Worm (Caenorhabditis elegans) whole organism, L4 larva: ENCODE data around the gene Y20C6A.4.
A peak's percentile ranks its signal among the peaks of the same experiment; 100 is the strongest.

Experiments used
- D1046.2 ChIP-seq: fragments of 200-800 bp; sonication (Bioruptor generic); IDR thresholded peaks from 2 replicates; pipeline ENCODE4 v1.3.6; 2022; ENCODE audit warnings: missing genetic modification characterization, missing compliant biosample characterization
- ZK546.5 ChIP-seq, 2 experiments: sonication (generic microtip); optimal IDR thresholded peaks; 2 replicates each; lab custom pipeline; 2017; ENCODE audit warnings: missing biosample characterization in 2 of 2, missing genetic modification characterization in 2 of 2
- aha-1 ChIP-seq: fragments of 150-350 bp; peaks from one replicate; lab custom pipeline; 2014; ENCODE audit warnings: missing biosample characterization, missing genetic modification characterization
- ctbp-1 ChIP-seq: fragments of 200-800 bp; sonication (Bioruptor generic); IDR thresholded peaks from 2 replicates; pipeline ENCODE4 v1.3.6; 2022; ENCODE audit warnings: missing genetic modification reagents, missing genetic modification characterization, missing compliant biosample characterization
- daf-16 ChIP-seq, 3 experiments: sonication (generic microtip); optimal IDR thresholded peaks; 2 replicates each; lab custom pipeline; 2016 to 2017; ENCODE audit warnings: missing genetic modification characterization in 3 of 3, missing genetic modification reagents in 3 of 3, mild to moderate bottlenecking in 2 of 3, missing compliant biosample characterization in 2 of 3, missing biosample characterization in 1 of 3, moderate library complexity in 1 of 3
- daf-19 ChIP-seq: fragments of 200-800 bp; sonication (Bioruptor generic); conservative IDR thresholded peaks from 2 replicates; pipeline ENCODE4 v1.3.6; 2022; ENCODE audit warnings: missing genetic modification characterization, missing compliant biosample characterization
- daf-8 ChIP-seq: fragments of 200-800 bp; sonication (Bioruptor generic); IDR thresholded peaks from 2 replicates; pipeline ENCODE4 v1.3.6; 2022; ENCODE audit warnings: missing genetic modification characterization, missing compliant biosample characterization
- dmd-6 ChIP-seq: fragments of 200-800 bp; sonication (Bioruptor generic); IDR thresholded peaks from 2 replicates; pipeline ENCODE4 v1.3.6; 2022; ENCODE audit warnings: missing genetic modification reagents, missing genetic modification characterization, missing compliant biosample characterization
- dmd-8 ChIP-seq: fragments of 200-800 bp; sonication (Bioruptor generic); IDR thresholded peaks from 2 replicates; pipeline ENCODE4 v1.3.6; 2022; ENCODE audit warnings: missing genetic modification characterization, missing compliant biosample characterization
- duxl-1 ChIP-seq: sonication (generic microtip); optimal IDR thresholded peaks from 2 replicates; lab custom pipeline; 2016; ENCODE audit warnings: mild to moderate bottlenecking, missing genetic modification characterization, moderate library complexity, missing compliant biosample characterization; ENCODE audit not compliant: poor library complexity
- dve-1 ChIP-seq: sonication (generic microtip); optimal IDR thresholded peaks from 2 replicates; lab custom pipeline; 2017; ENCODE audit warnings: antibody characterized with exemption, mild to moderate bottlenecking, missing genetic modification characterization, missing compliant biosample characterization; ENCODE audit not compliant: insufficient read depth
- hif-1 ChIP-seq, 2 experiments: sonication (generic microtip); optimal IDR thresholded peaks; 2 replicates each; lab custom pipeline; 2016 to 2017; ENCODE audit warnings: missing compliant biosample characterization in 2 of 2, missing genetic modification characterization in 2 of 2, missing genetic modification reagents in 2 of 2, missing genotype in 2 of 2, mild to moderate bottlenecking in 1 of 2
- hlh-11 ChIP-seq: fragments of 200-800 bp; sonication (Bioruptor generic); optimal IDR thresholded peaks from 2 replicates; lab custom pipeline; 2018; ENCODE audit warnings: mild to moderate bottlenecking, missing genetic modification characterization, missing compliant biosample characterization
- madf-9 ChIP-seq: fragments of 200-800 bp; sonication (Bioruptor generic); conservative IDR thresholded peaks from 2 replicates; pipeline ENCODE4 v1.3.6; 2022; ENCODE audit warnings: missing genetic modification reagents, missing genetic modification characterization, missing compliant biosample characterization
- mep-1 ChIP-seq: fragments of 150-350 bp; sonication (generic microtip); optimal IDR thresholded peaks from 3 replicates; lab custom pipeline; 2014; ENCODE audit warnings: missing biosample characterization, missing genetic modification characterization
- nhr-11 ChIP-seq: fragments of 150-350 bp; optimal IDR thresholded peaks from 2 replicates; lab custom pipeline; 2014; ENCODE audit warnings: missing biosample characterization, missing genetic modification characterization
- nhr-28 ChIP-seq: fragments of 150-350 bp; optimal IDR thresholded peaks from 2 replicates; lab custom pipeline; 2014; ENCODE audit warnings: missing biosample characterization, missing genetic modification characterization
- nhr-48 ChIP-seq: sonication (generic microtip); optimal IDR thresholded peaks from 2 replicates; lab custom pipeline; 2016; ENCODE audit warnings: mild to moderate bottlenecking, missing genetic modification characterization, missing compliant biosample characterization
- nhr-77 ChIP-seq: fragments of 150-350 bp; optimal IDR thresholded peaks from 2 replicates; lab custom pipeline; 2014; ENCODE audit warnings: missing biosample characterization, missing genetic modification characterization
- php-3 ChIP-seq: fragments of 200-800 bp; sonication (Bioruptor generic); IDR thresholded peaks from 2 replicates; pipeline ENCODE4 v1.3.6; 2022; ENCODE audit warnings: missing genetic modification reagents, missing genetic modification characterization, missing compliant biosample characterization
- pqm-1 ChIP-seq: sonication (generic microtip); optimal IDR thresholded peaks from 2 replicates; lab custom pipeline; 2017; ENCODE audit warnings: missing biosample characterization, missing genetic modification characterization
- saeg-2 ChIP-seq: fragments of 200-800 bp; sonication (Bioruptor generic); IDR thresholded peaks from 2 replicates; pipeline ENCODE4 v1.3.6; 2022; ENCODE audit warnings: missing genetic modification reagents, missing genetic modification characterization, missing compliant biosample characterization
- sdz-12 ChIP-seq: fragments of 200-800 bp; sonication (Bioruptor generic); optimal IDR thresholded peaks from 2 replicates; lab custom pipeline; 2018; ENCODE audit warnings: mild to moderate bottlenecking, missing genetic modification characterization, missing compliant biosample characterization
- set-16 ChIP-seq: fragments of 200-800 bp; sonication (Bioruptor generic); IDR thresholded peaks from 2 replicates; pipeline ENCODE4 v1.3.6; 2022; ENCODE audit warnings: missing genetic modification reagents, missing genetic modification characterization, missing compliant biosample characterization
- spr-1 ChIP-seq: sonication (generic microtip); optimal IDR thresholded peaks from 2 replicates; lab custom pipeline; 2016; ENCODE audit warnings: mild to moderate bottlenecking, missing genetic modification characterization, missing compliant biosample characterization
- tag-97 ChIP-seq: fragments of 200-800 bp; sonication (Bioruptor generic); IDR thresholded peaks from 2 replicates; pipeline ENCODE4 v1.3.6; 2022; ENCODE audit warnings: missing genetic modification characterization, missing compliant biosample characterization
- unc-130 ChIP-seq: sonication (generic microtip); optimal IDR thresholded peaks from 2 replicates; lab custom pipeline; 2016; ENCODE audit warnings: missing genetic modification reagents, missing genetic modification characterization, missing compliant biosample characterization
- unc-62 ChIP-seq, 3 experiments: fragments of 150-350 bp in 1 of 3; sonication (generic microtip); optimal IDR thresholded peaks in 2 of 3; peaks in 1 of 3; 1 replicate in 1 of 3; 2 replicates in 2 of 3; lab custom pipeline; 2014 to 2017; ENCODE audit warnings: missing biosample characterization in 3 of 3, missing genetic modification characterization in 3 of 3, missing genetic modification reagents in 3 of 3, missing genotype in 1 of 3
- zfp-2 ChIP-seq: sonication (generic microtip); optimal IDR thresholded peaks from 2 replicates; lab custom pipeline; 2016; ENCODE audit warnings: mild to moderate bottlenecking, missing genetic modification characterization, missing compliant biosample characterization
- zip-11 ChIP-seq: fragments of 200-800 bp; sonication (Bioruptor generic); IDR thresholded peaks from 2 replicates; pipeline ENCODE4 v1.3.6; 2022; ENCODE audit warnings: missing genetic modification characterization, missing compliant biosample characterization

The Y20C6A.4 gene

DNA sequence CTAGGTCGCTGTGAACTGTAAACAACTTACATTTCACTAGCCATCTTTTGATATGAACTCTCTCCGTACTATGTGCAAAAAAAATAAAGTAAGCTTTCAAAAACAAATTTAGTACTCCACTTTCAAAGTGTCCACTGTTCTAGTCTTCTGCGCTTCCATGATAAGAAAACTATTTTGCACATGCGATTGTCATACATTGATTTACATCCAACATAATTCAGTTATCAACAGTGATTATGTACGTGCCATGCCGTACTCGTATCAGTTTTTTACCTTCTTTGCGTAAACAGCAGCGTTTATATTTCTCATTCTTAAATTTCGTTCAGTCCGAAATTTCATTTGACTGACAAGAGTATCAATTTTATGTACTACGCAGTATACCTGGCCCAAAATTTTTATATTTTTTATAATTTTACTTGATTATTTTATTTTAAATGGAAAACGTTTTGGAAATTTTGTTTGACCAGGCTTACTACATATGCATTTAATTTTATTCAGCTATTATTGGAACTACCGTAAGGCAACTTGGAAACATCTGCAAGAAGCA is 27.1 kb upstream of the Y20C6A.4 start, which contains the start of the genes fbxa-134 and F47H4.2:
Gene fbxa-134 (minus strand): TSS at position 44 of the 547 bp plus-strand sequence.
Gene F47H4.2 (plus strand): TSS at position 497 of the 547 bp plus-strand sequence.
- TF ChIP-seq mep-1 (tag; lab: Kevin White, UChicago): no peak
- TF ChIP-seq php-3 (GFP tag; lab: Robert Waterston, UW): 0 out of 2 replicates have a peak, but pooled peaks have one; percentile 8
- no peak for TF ChIP-seq D1046.2 (GFP tag; lab: Robert Waterston, UW)
- TF ChIP-seq nhr-28 (tag; lab: Kevin White, UChicago): peak; percentile 83
- peak; percentile 43; the same call in 1 of the 2 replicates for TF ChIP-seq dmd-6 (GFP tag; lab: Robert Waterston, UW)
- no peak for TF ChIP-seq tag-97 (GFP tag; lab: Robert Waterston, UW)
- peak; percentile 11 for TF ChIP-seq nhr-48 (tag; lab: Kevin White, UChicago)
- TF ChIP-seq nhr-77: peak; percentile 22
- peak; percentile 76 for TF ChIP-seq hlh-11 (tag; lab: Kevin White, UChicago)
- no peak for TF ChIP-seq daf-16 (GFP tag; optimal IDR thresholded peaks at IDR 0.05; lab: Kevin White, UChicago)
- TF ChIP-seq daf-16 (tag; optimal IDR thresholded peaks at IDR 0.05; lab: Kevin White, UChicago): peak; percentile 98
- TF ChIP-seq dve-1 (tag; lab: Kevin White, UChicago): peak; percentile 36
- TF ChIP-seq pqm-1 (tag; lab: Kevin White, UChicago): peak; percentile 99
- peak; percentile 64 for TF ChIP-seq aha-1 (tag; lab: Kevin White, UChicago)
- peak in 1 of 2 experiments; percentile 32 for TF ChIP-seq hif-1 (tag; optimal IDR thresholded peaks at IDR 0.05; lab: Kevin White, UChicago)
- TF ChIP-seq, all 104 proteins: peak for 11

DNA sequence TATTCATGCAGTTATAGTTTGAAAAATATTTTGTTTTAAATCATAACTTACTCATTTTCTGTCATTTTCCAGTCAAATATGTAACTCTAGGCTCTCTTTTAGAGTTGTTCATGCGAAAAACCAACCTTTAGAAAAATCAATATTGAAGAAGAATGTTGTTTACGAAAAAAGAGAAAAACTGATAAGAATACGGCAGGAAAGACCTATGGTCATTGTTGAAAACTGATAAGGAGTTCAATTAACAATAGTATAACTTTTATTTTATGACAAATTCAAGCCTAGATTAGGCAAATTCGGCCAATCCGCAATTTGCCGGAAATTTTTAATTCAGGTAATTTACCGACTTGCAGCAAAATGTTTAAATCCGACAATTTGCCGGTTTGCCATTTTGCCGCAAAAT is 3.4 kb upstream of the Y20C6A.4 start, which contains the start of gene Y20C6A.1:
Gene Y20C6A.1 (minus strand): TSS at position 107 of the 400 bp plus-strand sequence.
- TF ChIP-seq dmd-8 (GFP tag; lab: Robert Waterston, UW) (no peak), ctbp-1 (GFP tag; lab: Robert Waterston, UW) (no peak), zfp-2 (tag; lab: Kevin White, UChicago) (no peak), dve-1 (tag; lab: Kevin White, UChicago) (peak; percentile 46), nhr-11 (tag; lab: Kevin White, UChicago) (no peak), zip-11 (no peak), nhr-28 (tag; lab: Kevin White, UChicago) (peak; percentile 2), pqm-1 (tag; lab: Kevin White, UChicago) (peak; percentile 46), sdz-12 (GFP tag; lab: Kevin White, UChicago) (no peak), duxl-1 (tag; lab: Kevin White, UChicago) (peak; percentile 14), daf-16 (GFP tag; optimal IDR thresholded peaks at IDR 0.05; lab: Kevin White, UChicago) (no peak), daf-16 (tag; optimal IDR thresholded peaks at IDR 0.05; lab: Kevin White, UChicago) (peak; percentile 90), unc-62 (GFP tag; optimal IDR thresholded peaks at IDR 0.05 in 1 of 2; lab: Kevin White, UChicago) (peak in 1 of 2 experiments; percentile 69), unc-62 (tag; optimal IDR thresholded peaks at IDR 0.05; lab: Kevin White, UChicago) (no peak), unc-130 (GFP tag; lab: Kevin White, UChicago) (no peak), saeg-2 (GFP tag; lab: Robert Waterston, UW) (no peak), daf-19 (GFP tag; lab: Robert Waterston, UW) (no peak), ZK546.5 (tag; optimal IDR thresholded peaks at IDR 0.05; lab: Kevin White, UChicago) (no peak), daf-8 (GFP tag; lab: Robert Waterston, UW) (no peak), madf-9 (GFP tag; lab: Robert Waterston, UW) (no peak)

DNA sequence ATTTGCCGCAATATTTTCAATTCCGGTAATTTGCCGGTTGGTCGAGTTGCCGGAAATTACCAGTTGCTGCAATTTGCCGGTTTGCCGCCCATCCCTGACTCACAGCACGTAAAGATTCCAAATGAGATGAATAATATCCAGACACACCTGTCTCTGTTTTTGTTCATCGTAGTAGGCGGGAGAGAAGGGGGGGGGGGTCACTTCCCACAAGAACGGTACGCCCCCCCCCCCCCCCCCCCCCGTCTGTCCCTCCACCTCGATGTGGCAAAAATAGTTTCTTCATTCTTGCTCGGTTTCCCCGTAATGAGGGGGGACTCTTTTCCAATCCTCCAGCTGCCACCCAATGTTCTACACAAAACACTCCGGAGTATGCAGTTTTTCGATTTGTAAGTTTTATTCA is 2.9 kb upstream of the Y20C6A.4 start, which contains the start of gene fbxb-7:
Gene fbxb-7 (plus strand): TSS at position 267 of the 400 bp plus-strand sequence.
- TF ChIP-seq spr-1 (tag; lab: Kevin White, UChicago) (no peak), set-16 (peak; percentile 94)

DNA sequence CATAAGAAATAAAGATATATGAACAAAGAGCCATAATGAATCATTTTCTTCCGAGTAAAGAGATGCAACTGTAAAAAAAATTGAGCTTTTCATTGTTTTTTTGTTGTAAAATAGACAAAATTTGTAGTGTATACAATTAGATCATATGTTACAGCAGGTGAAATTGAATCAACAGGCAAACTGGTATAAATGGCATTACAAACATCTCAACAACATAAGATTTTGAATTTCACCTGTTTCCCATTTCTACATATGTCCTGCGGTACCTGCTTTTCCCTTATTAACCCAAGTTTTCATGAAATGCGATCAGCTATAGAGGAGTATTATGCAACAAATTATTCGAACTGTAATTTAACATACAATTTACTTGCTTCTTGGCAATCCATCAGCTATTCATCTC is 15.3 kb downstream of the Y20C6A.4 start, which contains the start of gene srh-120:
Gene srh-120 (plus strand): TSS at position 301 of the 400 bp plus-strand sequence.
- TF ChIP-seq aha-1 (tag; lab: Kevin White, UChicago): peak; percentile 6
- no peak for TF ChIP-seq nhr-48 (tag; lab: Kevin White, UChicago)
